Fruit fly (Drosophila melanogaster): ENCODE results near the gene okr.

DNA sequence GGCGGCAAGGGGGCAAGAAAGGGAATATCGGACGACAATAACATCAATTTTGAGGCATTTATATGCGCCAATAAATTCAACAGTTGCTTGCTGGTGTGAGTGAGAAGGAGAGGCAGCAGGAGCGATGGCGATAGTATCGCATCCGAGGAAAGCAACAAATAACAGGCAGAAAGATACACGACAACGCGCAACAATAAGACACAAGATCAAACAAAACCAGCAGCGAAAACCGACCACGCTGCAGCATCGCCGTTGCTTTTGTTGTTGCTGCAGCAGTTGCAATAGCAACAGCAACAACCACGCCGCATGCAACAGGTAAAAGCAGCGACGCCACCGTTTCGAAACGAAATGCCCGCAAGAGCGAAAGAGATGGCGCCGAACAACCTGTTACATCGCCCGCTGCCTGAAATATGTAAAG is 8.0 kb upstream of the okr start:
- TF ChIP-seq Bteb2 (GFP tag; optimal IDR thresholded peaks at IDR 0.05): no peak
- TF ChIP-seq al (GFP tag; IDR thresholded peaks at IDR 0.05): no peak
